Fruit fly (Drosophila melanogaster): ENCODE measurements around the gene AsnRS.

DNA sequence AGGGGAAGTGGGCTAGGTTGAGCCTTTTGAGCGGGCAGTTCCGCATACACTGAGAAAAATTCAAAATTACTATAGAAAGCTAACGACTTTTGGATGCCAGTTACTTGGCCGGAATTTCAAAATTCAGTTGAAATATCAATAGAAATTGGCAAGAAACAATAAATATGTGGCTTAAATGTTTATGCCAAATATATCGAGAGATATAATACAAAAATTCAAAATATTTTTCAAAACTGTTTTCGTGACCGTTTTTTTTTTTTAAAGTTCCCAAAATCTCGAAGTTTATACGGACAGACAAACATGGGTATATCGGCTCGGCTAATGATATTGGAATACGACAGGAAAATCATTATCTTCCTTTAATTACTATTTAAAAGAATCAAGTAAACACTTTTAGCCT is 10.8 kb downstream of the AsnRS start:
- TF ChIP-seq cnc (optimal IDR thresholded peaks at IDR 0.05) (no peak), bab1 (GFP tag; optimal IDR thresholded peaks at IDR 0.05) (no peak), CG12768 (GFP tag; optimal IDR thresholded peaks at IDR 0.05) (peak; percentile 1), CG14711 (tag; optimal IDR thresholded peaks at IDR 0.05) (no peak), tj (GFP tag; optimal IDR thresholded peaks at IDR 0.05) (no peak), CG5204 (GFP tag; optimal IDR thresholded peaks at IDR 0.05) (no peak), ovo (GFP tag; optimal IDR thresholded peaks at IDR 0.05) (no peak), Clk (GFP tag; optimal IDR thresholded peaks at IDR 0.05) (peak; percentile 1), toe (GFP tag; optimal IDR thresholded peaks at IDR 0.05) (no peak), Mnt (GFP tag; optimal IDR thresholded peaks at IDR 0.05) (no peak), pad (GFP tag; optimal IDR thresholded peaks at IDR 0.05) (no peak), CG11617 (GFP tag; optimal IDR thresholded peaks at IDR 0.05) (peak; percentile 21), CG7045 (GFP tag; optimal IDR thresholded peaks at IDR 0.05) (peak; percentile 14), kay (GFP tag; ENCODE audit: borderline replicate concordance) (no peak)

Measured in whole organism, adult.